Fruit fly (Drosophila melanogaster) whole organism, prepupa: Measurements from ENCODE around the gene CG12576.

Experiments
- CG10631 ChIP-seq: fragments of 200-800 bp; sonication (Bioruptor generic); optimal IDR thresholded peaks from 2 replicates; lab custom pipeline; 2016; ENCODE audit warnings: missing biosample characterization, missing genetic modification characterization
- CG11294 ChIP-seq: fragments of 200-800 bp; sonication (Bioruptor generic); IDR thresholded peaks from 2 replicates; pipeline ENCODE4 v1.3.6; 2022; ENCODE audit warnings: missing biosample characterization, missing genetic modification characterization
- CG11902 ChIP-seq: fragments of 200-800 bp; sonication (Bioruptor generic); optimal IDR thresholded peaks from 3 replicates; lab custom pipeline; 2016; ENCODE audit warnings: missing biosample characterization, missing genetic modification characterization
- CG15336 ChIP-seq: fragments of 200-800 bp; sonication (Bioruptor generic); IDR thresholded peaks from 2 replicates; pipeline ENCODE4 v1.3.6; 2022; ENCODE audit warnings: missing biosample characterization, missing genetic modification characterization
- CG1621 ChIP-seq: fragments of 200-800 bp; sonication (Bioruptor generic); optimal IDR thresholded peaks from 3 replicates; lab custom pipeline; 2018; ENCODE audit warnings: missing biosample characterization, mild to moderate bottlenecking, missing genetic modification characterization
- CG16779 ChIP-seq: fragments of 200-800 bp; sonication (Bioruptor generic); optimal IDR thresholded peaks from 3 replicates; lab custom pipeline; 2017; ENCODE audit warnings: missing biosample characterization, mild to moderate bottlenecking, missing genetic modification characterization
- CG3032 ChIP-seq: fragments of 200-800 bp; optimal IDR thresholded peaks from 2 replicates; lab custom pipeline; 2019; ENCODE audit warnings: missing biosample characterization, mild to moderate bottlenecking, missing genetic modification characterization, moderate library complexity
- CG31627 ChIP-seq: fragments of 200-800 bp; sonication (Bioruptor generic); optimal IDR thresholded peaks from 3 replicates; lab custom pipeline; 2016; ENCODE audit warnings: missing biosample characterization, missing genetic modification characterization
- CG32006 ChIP-seq: fragments of 200-800 bp; sonication (Bioruptor generic); optimal IDR thresholded peaks from 3 replicates; lab custom pipeline; 2017; ENCODE audit warnings: missing biosample characterization, mild to moderate bottlenecking, missing genetic modification characterization
- CG34406 ChIP-seq: fragments of 200-800 bp; sonication (Bioruptor generic); optimal IDR thresholded peaks from 3 replicates; lab custom pipeline; 2016; ENCODE audit warnings: missing biosample characterization, missing genetic modification characterization
- CG3919 ChIP-seq: fragments of 200-800 bp; sonication (Bioruptor generic); optimal IDR thresholded peaks from 3 replicates; lab custom pipeline; 2016; ENCODE audit warnings: missing biosample characterization, missing genetic modification characterization
- CG6163 ChIP-seq: fragments of 200-800 bp; sonication (Bioruptor generic); IDR thresholded peaks from 3 replicates; pipeline ENCODE4 v1.3.6; 2022; ENCODE audit warnings: missing biosample characterization, missing genetic modification characterization
- CG6792 ChIP-seq: fragments of 200-800 bp; sonication (Bioruptor generic); optimal IDR thresholded peaks from 3 replicates; lab custom pipeline; 2016; ENCODE audit warnings: missing biosample characterization, missing genetic modification characterization
- CG6808 ChIP-seq: fragments of 200-800 bp; sonication (Bioruptor generic); optimal IDR thresholded peaks from 3 replicates; lab custom pipeline; 2017; ENCODE audit warnings: missing biosample characterization, missing genetic modification characterization, mild to moderate bottlenecking, moderate library complexity, missing genetic modification reagents
- CG6854 ChIP-seq: fragments of 200-800 bp; sonication (Bioruptor generic); optimal IDR thresholded peaks from 2 replicates; lab custom pipeline; 2017; ENCODE audit warnings: missing biosample characterization, mild to moderate bottlenecking, missing genetic modification characterization
- CG8119 ChIP-seq: fragments of 200-800 bp; sonication (Bioruptor generic); IDR thresholded peaks from 3 replicates; pipeline ENCODE4 v1.3.6; 2022; ENCODE audit warnings: missing biosample characterization, missing genetic modification characterization
- CG8319 ChIP-seq: fragments of 200-800 bp; sonication (Bioruptor generic); optimal IDR thresholded peaks from 3 replicates; lab custom pipeline; 2016; ENCODE audit warnings: missing biosample characterization, missing genetic modification characterization
- CG8632 ChIP-seq: fragments of 200-800 bp; sonication (Bioruptor generic); optimal IDR thresholded peaks from 3 replicates; lab custom pipeline; 2016; ENCODE audit warnings: missing biosample characterization, missing genetic modification characterization
- Eip75B ChIP-seq: fragments of 200-800 bp; sonication (Bioruptor generic); optimal IDR thresholded peaks from 3 replicates; lab custom pipeline; 2016; ENCODE audit warnings: missing biosample characterization, missing genetic modification characterization
- Eip93F ChIP-seq: fragments of 200-800 bp; sonication (Bioruptor generic); optimal IDR thresholded peaks from 2 replicates; lab custom pipeline; 2016; ENCODE audit warnings: missing biosample characterization, mild to moderate bottlenecking, missing genetic modification characterization
- Ets21C ChIP-seq: fragments of 200-800 bp; sonication (Bioruptor generic); optimal IDR thresholded peaks from 3 replicates; lab custom pipeline; 2016; ENCODE audit warnings: missing biosample characterization, missing genetic modification characterization
- Ets96B ChIP-seq: fragments of 200-800 bp; optimal IDR thresholded peaks from 2 replicates; lab custom pipeline; 2019; ENCODE audit warnings: missing biosample characterization, mild to moderate bottlenecking, missing genetic modification characterization, moderate library complexity
- Gug ChIP-seq: fragments of 200-800 bp; sonication (Bioruptor generic); IDR thresholded peaks from 2 replicates; pipeline ENCODE4 v1.3.6; 2022; ENCODE audit warnings: missing biosample characterization, missing genetic modification characterization
- Hr38 ChIP-seq: sonication (Bioruptor generic); optimal IDR thresholded peaks from 2 replicates; lab custom pipeline; 2016; ENCODE audit warnings: missing biosample characterization, missing genetic modification characterization
- Hr39 ChIP-seq: fragments of 200-800 bp; sonication (Bioruptor generic); optimal IDR thresholded peaks from 2 replicates; lab custom pipeline; 2016; ENCODE audit warnings: missing biosample characterization, missing genetic modification characterization
- Hr4 ChIP-seq: fragments of 200-800 bp; sonication (Bioruptor generic); optimal IDR thresholded peaks from 3 replicates; lab custom pipeline; 2016; ENCODE audit warnings: missing biosample characterization, missing genetic modification characterization
- OdsH ChIP-seq: fragments of 200-800 bp; sonication (Bioruptor generic); optimal IDR thresholded peaks from 3 replicates; lab custom pipeline; 2016; ENCODE audit warnings: missing biosample characterization, missing genetic modification characterization
- Sox102F ChIP-seq: fragments of 200-800 bp; sonication (Bioruptor generic); optimal IDR thresholded peaks from 2 replicates; lab custom pipeline; 2016; ENCODE audit warnings: missing biosample characterization, mild to moderate bottlenecking, missing genetic modification characterization
- Sox14 ChIP-seq: fragments of 200-800 bp; sonication (Bioruptor generic); optimal IDR thresholded peaks from 3 replicates; lab custom pipeline; 2016; ENCODE audit warnings: missing biosample characterization, missing genetic modification characterization
- achi ChIP-seq: fragments of 200-800 bp; sonication (Bioruptor generic); optimal IDR thresholded peaks from 3 replicates; lab custom pipeline; 2016; ENCODE audit warnings: missing biosample characterization, missing genetic modification characterization
- acj6 ChIP-seq: fragments of 200-800 bp; sonication (Bioruptor generic); optimal IDR thresholded peaks from 3 replicates; lab custom pipeline; 2016; ENCODE audit warnings: missing biosample characterization, missing genetic modification characterization
- dac ChIP-seq: fragments of 200-800 bp; sonication (Bioruptor generic); optimal IDR thresholded peaks from 2 replicates; lab custom pipeline; 2017; ENCODE audit warnings: missing biosample characterization, mild to moderate bottlenecking, missing genetic modification characterization
- eg ChIP-seq: fragments of 200-800 bp; sonication (Bioruptor generic); IDR thresholded peaks from 3 replicates; pipeline ENCODE4 v1.3.6; 2022; ENCODE audit warnings: missing biosample characterization, missing genetic modification characterization
- esn ChIP-seq: fragments of 200-800 bp; sonication (Bioruptor generic); optimal IDR thresholded peaks from 2 replicates; lab custom pipeline; 2016; ENCODE audit warnings: missing biosample characterization, mild to moderate bottlenecking, missing genetic modification characterization, moderate library complexity
- fd59A ChIP-seq: fragments of 200-800 bp; sonication (Bioruptor generic); optimal IDR thresholded peaks from 2 replicates; lab custom pipeline; 2017; ENCODE audit warnings: missing biosample characterization, mild to moderate bottlenecking, missing genetic modification characterization, missing genetic modification reagents
- fd85E ChIP-seq: fragments of 200-800 bp; sonication (Bioruptor generic); optimal IDR thresholded peaks from 3 replicates; lab custom pipeline; 2016; ENCODE audit warnings: missing biosample characterization, missing genetic modification characterization
- fkh ChIP-seq: fragments of 200-800 bp; sonication (Bioruptor generic); optimal IDR thresholded peaks from 3 replicates; lab custom pipeline; 2017; ENCODE audit warnings: missing biosample characterization, mild to moderate bottlenecking, missing genetic modification characterization, moderate library complexity
- net ChIP-seq: fragments of 200-800 bp; sonication (Bioruptor generic); optimal IDR thresholded peaks from 3 replicates; lab custom pipeline; 2016; ENCODE audit warnings: missing biosample characterization, missing genetic modification characterization
- salr ChIP-seq, 2 experiments: fragments of 200-800 bp; sonication (Bioruptor generic); optimal IDR thresholded peaks; 3 replicates each; lab custom pipeline; 2016 to 2018; ENCODE audit warnings: missing biosample characterization in 2 of 2, missing genetic modification characterization in 2 of 2, mild to moderate bottlenecking in 1 of 2
- ss ChIP-seq, 2 experiments: fragments of 200-800 bp; sonication (Bioruptor generic); optimal IDR thresholded peaks; 2 replicates in 1 of 2; 3 replicates in 1 of 2; lab custom pipeline; 2017 to 2018; ENCODE audit warnings: mild to moderate bottlenecking in 2 of 2, missing biosample characterization in 2 of 2, missing genetic modification characterization in 2 of 2, moderate library complexity in 1 of 2
- vri ChIP-seq: fragments of 200-800 bp; sonication (Bioruptor generic); optimal IDR thresholded peaks from 3 replicates; lab custom pipeline; 2016; ENCODE audit warnings: missing biosample characterization, mild to moderate bottlenecking, missing genetic modification characterization

Gene CG12576

dm6 chrX:22491028-22491769, 9.0 kb upstream of the CG12576 start (continued):
- TF ChIP-seq CG8632 (GFP tag; lab: Kevin White, UChicago) (peak; percentile 80), OdsH (peak; percentile 69), Hr38 (no peak), CG6854 (GFP tag; lab: Kevin White, UChicago) (no peak), eg (GFP tag; lab: Robert Waterston, UW) (0 out of 3 replicates have a peak, but pooled peaks have one; percentile 8), CG34406 (peak; percentile 78), CG6792 (peak; percentile 56), CG6163 (GFP tag; lab: Robert Waterston, UW) (peak; percentile 25; the same call in 2 of the 3 replicates), achi (GFP tag; lab: Kevin White, UChicago) (peak; percentile 62), Hr4 (peak; percentile 35), CG11902 (GFP tag; lab: Kevin White, UChicago) (peak; percentile 51), Ets96B (peak; percentile 48), Sox102F (GFP tag; lab: Kevin White, UChicago) (peak; percentile 32), CG8319 (GFP tag; lab: Kevin White, UChicago) (peak; percentile 63), fd59A (GFP tag; lab: Kevin White, UChicago) (peak; percentile 39), CG8119 (GFP tag; lab: Robert Waterston, UW) (0 out of 3 replicates have a peak, but pooled peaks have one; percentile 38), CG3919 (no peak), Gug (GFP tag; lab: Robert Waterston, UW) (peak; percentile 19; the same call in 1 of the 2 replicates)

dm6 chrX:22490584-22490983, 8.4 kb upstream of the CG12576 start:
- TF ChIP-seq fd85E (GFP tag; lab: Kevin White, UChicago) (no peak), fkh (peak; percentile 72), salr (GFP tag; optimal IDR thresholded peaks at IDR 0.05; lab: Kevin White, UChicago) (no peak), Eip75B (GFP tag; lab: Kevin White, UChicago) (no peak), dac (GFP tag; lab: Kevin White, UChicago) (no peak), Ets21C (GFP tag; lab: Kevin White, UChicago) (no peak), Hr39 (no peak), CG31627 (no peak), CG6808 (GFP tag; lab: Kevin White, UChicago) (no peak), esn (GFP tag; lab: Kevin White, UChicago) (no peak), CG15336 (GFP tag; lab: Robert Waterston, UW) (no peak), CG3032 (tag; lab: Kevin White, UChicago) (no peak), CG16779 (tag; lab: Kevin White, UChicago) (no peak), net (GFP tag; lab: Kevin White, UChicago) (no peak), CG11902 (GFP tag; lab: Kevin White, UChicago) (no peak), Hr38 (no peak), acj6 (GFP tag; lab: Kevin White, UChicago) (no peak), CG11294 (GFP tag; lab: Robert Waterston, UW) (no peak), CG1621 (peak; percentile 11), Eip93F (no peak), CG8119 (GFP tag; lab: Robert Waterston, UW) (no peak), ss (GFP tag; optimal IDR thresholded peaks at IDR 0.05; lab: Kevin White, UChicago) (no peak), Sox14 (GFP tag; lab: Kevin White, UChicago) (peak; percentile 44), CG32006 (GFP tag; lab: Kevin White, UChicago) (no peak), vri (peak; percentile 25), CG8632 (GFP tag; lab: Kevin White, UChicago) (no peak), CG10631 (GFP tag; lab: Kevin White, UChicago) (no peak), CG6792 (no peak)
